Fruit fly (Drosophila melanogaster): Measurements from ENCODE around the gene CG33654.

DNA sequence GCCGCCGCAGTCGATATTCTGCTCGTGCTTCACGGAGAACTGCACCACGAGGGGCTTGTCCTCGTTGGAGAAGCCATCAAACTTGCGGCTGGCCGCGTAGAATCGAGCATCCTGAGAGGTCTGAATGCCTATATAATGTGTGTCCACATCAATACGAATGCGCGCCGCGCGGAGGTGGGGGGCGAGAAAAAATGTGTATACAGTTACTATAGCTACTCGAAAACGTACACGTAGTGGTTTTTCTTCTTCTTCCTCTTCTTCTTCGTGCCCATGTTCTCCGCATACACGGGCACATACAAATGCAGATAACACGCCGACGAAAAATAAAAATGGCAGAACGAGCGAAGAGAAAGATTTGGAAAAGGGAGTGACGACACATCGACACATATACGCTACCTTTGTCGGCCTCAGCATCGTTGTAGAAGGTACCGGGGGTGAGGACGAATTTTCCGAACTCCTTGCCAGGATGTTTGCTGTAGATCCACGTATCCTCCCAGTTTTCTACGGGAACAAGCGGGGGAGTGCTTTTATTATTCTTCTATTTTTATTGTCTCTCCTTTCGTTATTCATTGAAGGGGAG is 47.1 kb upstream of the CG33654 start:
- TF ChIP-seq CG13204 (GFP tag; optimal IDR thresholded peaks at IDR 0.05): no peak
- peak; percentile 30 for TF ChIP-seq EcR (GFP tag; optimal IDR thresholded peaks at IDR 0.05)
- TF ChIP-seq rn (GFP tag; IDR thresholded peaks at IDR 0.05): no peak
- no peak for TF ChIP-seq Ets98B (GFP tag; IDR thresholded peaks at IDR 0.05)

Data from whole organism, pupa.